Fruit fly (Drosophila melanogaster): Measurements from ENCODE around the gene mys.

Gene mys

dm6 chrX:8101479-8102198, 40.2 kb downstream of the mys start, which contains the start of gene CG2258 (continued):
- TF ChIP-seq eg (GFP tag; IDR thresholded peaks at IDR 0.05) (peak; percentile 98), Sox14 (GFP tag; optimal IDR thresholded peaks at IDR 0.05) (peak; percentile 90), dsx (GFP tag; optimal IDR thresholded peaks at IDR 0.05; ENCODE audit: poor library complexity, severe bottlenecking) (peak; percentile 92), CG8632 (GFP tag; optimal IDR thresholded peaks at IDR 0.05) (peak; percentile 80), Sox15 (GFP tag; optimal IDR thresholded peaks at IDR 0.05) (peak; percentile 74), CG4318 (GFP tag; optimal IDR thresholded peaks at IDR 0.05) (peak; percentile 84), ss (GFP tag; optimal IDR thresholded peaks at IDR 0.05) (peak; percentile 86 to 93), salr (GFP tag; optimal IDR thresholded peaks at IDR 0.05) (peak; percentile 82 to 88), Eip75B (GFP tag; optimal IDR thresholded peaks at IDR 0.05) (peak; percentile 60), fd59A (GFP tag; optimal IDR thresholded peaks at IDR 0.05) (peak; percentile 85), lz (GFP tag; optimal IDR thresholded peaks at IDR 0.05) (peak; percentile 74), CG16779 (tag; optimal IDR thresholded peaks at IDR 0.05) (peak; percentile 57), dac (GFP tag; optimal IDR thresholded peaks at IDR 0.05) (peak; percentile 86), fd85E (GFP tag; optimal IDR thresholded peaks at IDR 0.05) (peak; percentile 54), CG10631 (GFP tag; optimal IDR thresholded peaks at IDR 0.05) (peak; percentile 91), Hr4 (GFP tag; optimal IDR thresholded peaks at IDR 0.05) (peak; percentile 85), topi (GFP tag; optimal IDR thresholded peaks at IDR 0.05) (peak; percentile 83), cyc (GFP tag; optimal IDR thresholded peaks at IDR 0.05) (peak; percentile 75), CG3919 (GFP tag; optimal IDR thresholded peaks at IDR 0.05) (peak; percentile 92), CG1621 (tag; optimal IDR thresholded peaks at IDR 0.05) (peak; percentile 89), achi (GFP tag; optimal IDR thresholded peaks at IDR 0.05) (peak; percentile 90), Blimp-1 (GFP tag; optimal IDR thresholded peaks at IDR 0.05) (peak; percentile 24), svp (GFP tag) (peak; percentile 89), Eip78C (GFP tag) (peak; percentile 97), Met (GFP tag; optimal IDR thresholded peaks at IDR 0.05) (peak; percentile 82), CG32006 (GFP tag; optimal IDR thresholded peaks at IDR 0.05) (peak; percentile 94), spab (GFP tag; optimal IDR thresholded peaks at IDR 0.05) (peak; percentile 84), acj6 (GFP tag; optimal IDR thresholded peaks at IDR 0.05) (peak; percentile 92), CG11902 (GFP tag; optimal IDR thresholded peaks at IDR 0.05) (peak; percentile 69), CG11762 (GFP tag; optimal IDR thresholded peaks at IDR 0.05; ENCODE audit: insufficient read depth) (peak; percentile 72)

- TF ChIP-seq CG6163 (GFP tag; IDR thresholded peaks at IDR 0.05) (peak; percentile 24; the same call in 1 of the 3 replicates), esn (GFP tag; optimal IDR thresholded peaks at IDR 0.05) (peak; percentile 3), svp (GFP tag) (peak; percentile 11), CG6808 (GFP tag; optimal IDR thresholded peaks at IDR 0.05) (no peak), Hr4 (GFP tag; optimal IDR thresholded peaks at IDR 0.05) (no peak), Met (GFP tag; optimal IDR thresholded peaks at IDR 0.05) (peak; percentile 17), Eip93F (GFP tag; optimal IDR thresholded peaks at IDR 0.05) (peak; percentile 55), pdm3 (GFP tag; optimal IDR thresholded peaks at IDR 0.05) (no peak), Ets96B (tag; optimal IDR thresholded peaks at IDR 0.05) (no peak), topi (GFP tag; optimal IDR thresholded peaks at IDR 0.05) (peak; percentile 15), CG1621 (tag; optimal IDR thresholded peaks at IDR 0.05) (no peak), net (GFP tag; optimal IDR thresholded peaks at IDR 0.05) (no peak), dac (GFP tag; optimal IDR thresholded peaks at IDR 0.05) (no peak), fkh (GFP tag; optimal IDR thresholded peaks at IDR 0.05) (peak; percentile 45), Eip78C (GFP tag) (peak; percentile 54), vri (GFP tag; optimal IDR thresholded peaks at IDR 0.05) (peak; percentile 78)
Measured at dm6 chrX:8106281-8107050, 45.0 kb downstream of the mys start.

Data from whole organism, prepupa.